Fruit fly (Drosophila melanogaster) whole organism, adult: Measurements from ENCODE around the gene CG34302.

ENCODE experiments used
- CG33017 ChIP-seq: fragments of 200-800 bp; sonication (Bioruptor generic); optimal IDR thresholded peaks from 2 replicates; lab custom pipeline; 2018; ENCODE audit warnings: missing biosample characterization, mild to moderate bottlenecking, missing genetic modification characterization, moderate library complexity
- CG5204 ChIP-seq: fragments of 200-800 bp; sonication (Bioruptor generic); optimal IDR thresholded peaks from 2 replicates; lab custom pipeline; 2016; ENCODE audit warnings: missing biosample characterization, missing genetic modification characterization
- Hr96 ChIP-seq: fragments of 200-800 bp; sonication (Bioruptor generic); optimal IDR thresholded peaks from 2 replicates; lab custom pipeline; 2016; ENCODE audit warnings: missing biosample characterization, missing genetic modification characterization
- cic ChIP-seq: fragments of 200-800 bp; sonication (Bioruptor generic); optimal IDR thresholded peaks from 2 replicates; lab custom pipeline; 2017; ENCODE audit warnings: missing biosample characterization, mild to moderate bottlenecking, missing genetic modification characterization, moderate library complexity
- kay ChIP-seq: fragments of 200-800 bp; sonication (Bioruptor generic); peaks from one replicate; lab custom pipeline; 2016; ENCODE audit warnings: missing biosample characterization, missing genetic modification characterization, borderline replicate concordance
- pad ChIP-seq: fragments of 200-800 bp; sonication (Bioruptor generic); optimal IDR thresholded peaks from 3 replicates; lab custom pipeline; 2017; ENCODE audit warnings: missing biosample characterization, missing genetic modification characterization, mild to moderate bottlenecking, moderate library complexity, missing genetic modification reagents
- toe ChIP-seq: fragments of 200-800 bp; sonication (Bioruptor generic); optimal IDR thresholded peaks from 2 replicates; lab custom pipeline; 2016; ENCODE audit warnings: missing biosample characterization, missing genetic modification characterization

DNA sequence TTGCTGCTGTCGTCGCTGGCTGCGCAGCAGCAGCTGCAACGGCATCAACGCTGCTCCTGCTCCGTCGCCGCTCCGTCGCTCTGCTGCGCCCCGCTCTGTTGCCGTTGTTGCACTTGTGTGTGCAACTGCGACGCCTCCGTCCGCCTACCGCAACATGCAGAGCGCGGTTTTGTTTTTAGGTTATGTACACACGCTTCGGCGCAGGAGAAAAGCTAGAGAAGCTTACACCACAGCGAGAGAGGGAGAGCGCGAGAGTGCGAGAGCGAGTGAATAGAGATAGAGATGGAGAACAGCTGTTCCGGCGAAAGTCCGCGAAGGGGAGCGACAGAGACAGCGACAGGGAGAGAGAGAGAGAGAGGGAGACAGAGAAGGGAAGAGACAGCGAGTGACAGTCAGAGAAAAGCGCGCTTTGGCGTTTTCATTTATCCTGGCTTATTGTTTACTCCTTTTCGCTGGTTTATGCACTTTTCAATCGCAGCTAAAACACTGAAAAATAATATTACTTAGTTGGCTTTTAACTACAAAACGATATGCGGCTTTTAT is 42.3 kb upstream of the CG34302 start:
- TF ChIP-seq cic (GFP tag; lab: Kevin White, UChicago) = no peak
- no peak for TF ChIP-seq Hr96
- TF ChIP-seq kay (GFP tag; lab: Kevin White, UChicago) = no peak
- TF ChIP-seq pad (GFP tag; lab: Kevin White, UChicago) = no peak
- TF ChIP-seq toe (GFP tag; lab: Kevin White, UChicago) = no peak
- no peak for TF ChIP-seq CG5204 (GFP tag; lab: Kevin White, UChicago)
- TF ChIP-seq CG33017 = no peak
